Fruit fly (Drosophila melanogaster): Measurements from ENCODE around the gene Cp7Fb.

Cp7Fb gene

DNA sequence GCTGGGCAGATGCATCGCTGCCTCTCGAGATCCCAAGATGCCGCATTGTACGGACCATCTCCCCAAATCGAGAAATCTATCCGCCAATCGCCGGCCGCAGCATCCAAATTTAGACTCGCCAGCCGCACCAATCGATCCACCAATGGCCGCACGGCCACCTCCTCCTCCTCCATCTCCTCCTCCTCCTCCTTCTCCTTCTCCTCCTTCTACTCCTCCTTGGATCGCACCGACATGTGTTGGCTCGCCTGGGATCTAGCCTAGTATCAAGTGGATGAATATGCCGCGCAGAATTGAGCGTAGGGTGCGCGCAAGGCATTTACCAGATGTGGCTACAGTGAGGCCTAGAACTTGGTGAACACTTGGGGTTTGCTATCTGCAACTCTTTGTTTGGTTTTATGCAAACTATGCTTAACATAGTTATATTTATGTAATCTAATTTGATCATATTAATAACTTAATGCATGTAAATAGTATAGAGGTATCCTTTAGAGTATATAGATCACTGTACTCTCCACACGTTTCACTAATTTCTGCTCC lies 18.6 kb upstream of the Cp7Fb start, which contains the start of gene org-1 (continued):
- TF ChIP-seq wek (GFP tag; optimal IDR thresholded peaks at IDR 0.05) (peak; percentile 74), CG17359 (tag; optimal IDR thresholded peaks at IDR 0.05) (peak; percentile 96), zfh2 (GFP tag; optimal IDR thresholded peaks at IDR 0.05) (peak; percentile 37), CG42726 (GFP tag; IDR thresholded peaks at IDR 0.05; ENCODE audit: partially characterized antibody) (0 out of 2 replicates have a peak, but pooled peaks have one; percentile 13), lmd (GFP tag; IDR thresholded peaks at IDR 0.05) (peak; percentile 98), CG31365 (tag; optimal IDR thresholded peaks at IDR 0.05) (peak; percentile 76), schlank (tag; optimal IDR thresholded peaks at IDR 0.05) (peak; percentile 70), CG18262 (tag; optimal IDR thresholded peaks at IDR 0.05) (peak; percentile 96), Dad (GFP tag; optimal IDR thresholded peaks at IDR 0.05) (peak; percentile 78), CG15696 (tag; optimal IDR thresholded peaks at IDR 0.05) (peak; percentile 98), CG5180 (GFP tag; optimal IDR thresholded peaks at IDR 0.05) (peak; percentile 81), CG7271 (tag; optimal IDR thresholded peaks at IDR 0.05) (peak; percentile 79), psq (GFP tag; optimal IDR thresholded peaks at IDR 0.05) (peak; percentile 72), CoRest (tag; optimal IDR thresholded peaks at IDR 0.05) (peak; percentile 97), gcm (GFP tag; optimal IDR thresholded peaks at IDR 0.05) (peak; percentile 93), Vsx1 (GFP tag; optimal IDR thresholded peaks at IDR 0.05) (peak; percentile 83), C15 (GFP tag; IDR thresholded peaks at IDR 0.05) (peak; percentile 95), Hr78 (GFP tag; optimal IDR thresholded peaks at IDR 0.05) (peak in 1 of 2 experiments; percentile 77), CG4328 (GFP tag; optimal IDR thresholded peaks at IDR 0.05) (peak; percentile 88), CG2129 (GFP tag; IDR thresholded peaks at IDR 0.05; ENCODE audit: partially characterized antibody) (no peak), Dip2 (GFP tag; IDR thresholded peaks at IDR 0.05) (peak; percentile 63), fd64A (GFP tag; optimal IDR thresholded peaks at IDR 0.05) (peak; percentile 92), grau (tag; optimal IDR thresholded peaks at IDR 0.05) (peak; percentile 100), sna (GFP tag; IDR thresholded peaks at IDR 0.05; ENCODE audit: partially characterized antibody) (no peak), Opbp (GFP tag; IDR thresholded peaks at IDR 0.05; ENCODE audit: partially characterized antibody) (no peak), CG17802 (tag; optimal IDR thresholded peaks at IDR 0.05) (peak; percentile 81), fru (optimal IDR thresholded peaks at IDR 0.05) (no peak), CG11560 (tag; IDR thresholded peaks at IDR 0.05) (peak; percentile 90), Ada2b (GFP tag; IDR thresholded peaks at IDR 0.05) (peak; percentile 98), Mes4 (GFP tag; optimal IDR thresholded peaks at IDR 0.05) (peak; percentile 67), CG5953 (GFP tag; IDR thresholded peaks at IDR 0.05) (peak; percentile 93), CG12155 (GFP tag; optimal IDR thresholded peaks at IDR 0.05) (peak; percentile 90), ab (GFP tag; optimal IDR thresholded peaks at IDR 0.05) (peak; percentile 73), CG1832 (GFP tag; optimal IDR thresholded peaks at IDR 0.05) (no peak), pfk (GFP tag; optimal IDR thresholded peaks at IDR 0.05) (peak; percentile 22), CG10959 (GFP tag; IDR thresholded peaks at IDR 0.05) (peak; percentile 99), CG5245 (GFP tag; optimal IDR thresholded peaks at IDR 0.05) (peak; percentile 97), Sry-β (GFP tag; optimal IDR thresholded peaks at IDR 0.05) (peak; percentile 70), CG2678 (tag; optimal IDR thresholded peaks at IDR 0.05) (peak; percentile 95), CG6683 (GFP tag; optimal IDR thresholded peaks at IDR 0.05) (peak; percentile 73), ftz-f1 (GFP tag; optimal IDR thresholded peaks at IDR 0.05) (no peak), Bgb (GFP tag; IDR thresholded peaks at IDR 0.05; ENCODE audit: partially characterized antibody) (0 out of 2 replicates have a peak, but pooled peaks have one; percentile 11), CG16863 (GFP tag; optimal IDR thresholded peaks at IDR 0.05) (peak; percentile 88), sima (GFP tag; optimal IDR thresholded peaks at IDR 0.05) (peak; percentile 10), tio (GFP tag; optimal IDR thresholded peaks at IDR 0.05) (peak; percentile 92), sens (GFP tag) (peak; percentile 98), caup (GFP tag; optimal IDR thresholded peaks at IDR 0.05; ENCODE audit: severe bottlenecking) (peak; percentile 89), CG8944 (GFP tag; optimal IDR thresholded peaks at IDR 0.05) (peak; percentile 86), CG4282 (GFP tag; optimal IDR thresholded peaks at IDR 0.05) (no peak)

Measured in whole organism, embryonic.